Worm (Caenorhabditis elegans): ENCODE results near the gene F48C5.2.

F48C5.2 gene

DNA sequence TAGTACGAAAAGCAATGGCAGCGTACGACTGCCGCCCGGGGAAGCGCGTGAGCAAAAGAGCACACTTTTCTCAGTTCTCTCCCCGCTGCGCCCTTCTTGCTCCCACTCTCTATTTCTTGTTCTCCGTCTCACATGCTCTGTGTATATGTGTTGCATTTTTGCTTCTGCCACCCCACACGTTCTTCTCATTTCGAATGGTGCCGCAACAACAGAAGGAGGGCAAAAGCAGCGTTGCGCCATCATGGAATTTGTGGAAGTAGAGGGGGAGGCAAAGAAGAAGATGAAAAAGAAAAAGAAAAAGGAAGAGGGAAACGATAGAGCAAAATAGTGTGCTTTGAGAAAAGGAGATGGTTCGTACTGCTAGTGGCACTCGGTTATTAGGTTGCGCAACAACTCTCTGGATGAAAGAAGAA is 13.2 kb upstream of the F48C5.2 start (continued):
- TF ChIP-seq nhr-237 (tag; optimal IDR thresholded peaks at IDR 0.05) (no peak), ceh-28 (tag; optimal IDR thresholded peaks at IDR 0.05) (no peak), egl-27 (tag; optimal IDR thresholded peaks at IDR 0.05) (no peak), attf-4 (tag; optimal IDR thresholded peaks at IDR 0.05) (no peak), aly-2 (tag; optimal IDR thresholded peaks at IDR 0.05) (no peak), unc-62 (GFP tag; optimal IDR thresholded peaks at IDR 0.05 in 1 of 2) (peak in 1 of 2 experiments; percentile 97), unc-62 (tag; optimal IDR thresholded peaks at IDR 0.05) (no peak), pha-4 (GFP tag; IDR thresholded peaks at IDR 0.05) (peak; percentile 44; the same call in 1 of the 2 replicates), pha-4 (tag; optimal IDR thresholded peaks at IDR 0.05) (no peak), snpc-4 (tag; optimal IDR thresholded peaks at IDR 0.05) (no peak), tra-1 (GFP tag; IDR thresholded peaks at IDR 0.05) (no peak), daf-12 (tag; optimal IDR thresholded peaks at IDR 0.05) (no peak), lim-7 (GFP tag; IDR thresholded peaks at IDR 0.05) (no peak), R02D3.7 (tag; optimal IDR thresholded peaks at IDR 0.05) (no peak), lin-39 (tag; optimal IDR thresholded peaks at IDR 0.05) (no peak), mes-2 (tag; optimal IDR thresholded peaks at IDR 0.05; ENCODE audit: poor library complexity, severe bottlenecking) (peak; percentile 55), lin-29 (GFP tag; IDR thresholded peaks at IDR 0.05) (no peak), nhr-25 (tag; optimal IDR thresholded peaks at IDR 0.05; ENCODE audit: borderline replicate concordance, insufficient read depth) (no peak), mdt-29 (GFP tag; IDR thresholded peaks at IDR 0.05) (no peak), cey-2 (tag; optimal IDR thresholded peaks at IDR 0.05; ENCODE audit: borderline replicate concordance, insufficient read depth) (no peak), D1046.2 (GFP tag; IDR thresholded peaks at IDR 0.05) (no peak), duxl-1 (tag; optimal IDR thresholded peaks at IDR 0.05; ENCODE audit: poor library complexity) (no peak), ceh-82 (tag; optimal IDR thresholded peaks at IDR 0.05) (no peak), zfp-3 (GFP tag; conservative IDR thresholded peaks at IDR 0.05) (no peak), zip-2 (tag; optimal IDR thresholded peaks at IDR 0.05) (no peak), unc-39 (tag; optimal IDR thresholded peaks at IDR 0.05) (no peak), F44E2.7 (GFP tag; IDR thresholded peaks at IDR 0.05) (no peak), hmg-1.1 (GFP tag; IDR thresholded peaks at IDR 0.05) (peak; percentile 82), F10B5.3 (tag; optimal IDR thresholded peaks at IDR 0.05) (no peak), dpl-1 (GFP tag; optimal IDR thresholded peaks at IDR 0.05) (no peak), dmd-6 (GFP tag; IDR thresholded peaks at IDR 0.05) (no peak), mxl-2 (GFP tag; conservative IDR thresholded peaks at IDR 0.05) (no peak), ceh-32 (tag; optimal IDR thresholded peaks at IDR 0.05; ENCODE audit: poor library complexity) (peak; percentile 32), Y48G9A.11 (GFP tag; IDR thresholded peaks at IDR 0.05) (no peak), daf-8 (GFP tag; IDR thresholded peaks at IDR 0.05) (no peak), madf-5 (GFP tag; IDR thresholded peaks at IDR 0.05) (no peak), jun-1 (tag; optimal IDR thresholded peaks at IDR 0.05) (no peak), F49E8.2 (tag; optimal IDR thresholded peaks at IDR 0.05; ENCODE audit: borderline replicate concordance) (no peak), pqm-1 (tag; optimal IDR thresholded peaks at IDR 0.05) (no peak), lin-15B (tag; optimal IDR thresholded peaks at IDR 0.05) (no peak), zag-1 (tag; optimal IDR thresholded peaks at IDR 0.05) (no peak), nhr-76 (tag; optimal IDR thresholded peaks at IDR 0.05) (no peak), arid-1 (GFP tag; conservative IDR thresholded peaks at IDR 0.05) (0 out of 2 replicates have a peak, but pooled peaks have one; percentile 41), aha-1 (tag) (peak; percentile 95), nhr-10 (tag; optimal IDR thresholded peaks at IDR 0.05) (no peak), ama-1 (optimal IDR thresholded peaks at IDR 0.05) (peak; percentile 61), hlh-11 (tag; optimal IDR thresholded peaks at IDR 0.05) (peak; percentile 73), T26A8.4 (GFP tag; IDR thresholded peaks at IDR 0.05) (no peak), nhr-48 (tag; optimal IDR thresholded peaks at IDR 0.05) (no peak), madf-9 (GFP tag; conservative IDR thresholded peaks at IDR 0.05) (no peak), daf-19 (GFP tag; conservative IDR thresholded peaks at IDR 0.05) (0 out of 2 replicates have a peak, but pooled peaks have one; percentile 57), sdz-12 (GFP tag; optimal IDR thresholded peaks at IDR 0.05) (no peak), skn-1 (tag; optimal IDR thresholded peaks at IDR 0.05) (no peak)

All from whole organism, L4 larva.